Fruit fly (Drosophila melanogaster): ENCODE measurements around the gene CG14323.

Gene CG14323

DNA sequence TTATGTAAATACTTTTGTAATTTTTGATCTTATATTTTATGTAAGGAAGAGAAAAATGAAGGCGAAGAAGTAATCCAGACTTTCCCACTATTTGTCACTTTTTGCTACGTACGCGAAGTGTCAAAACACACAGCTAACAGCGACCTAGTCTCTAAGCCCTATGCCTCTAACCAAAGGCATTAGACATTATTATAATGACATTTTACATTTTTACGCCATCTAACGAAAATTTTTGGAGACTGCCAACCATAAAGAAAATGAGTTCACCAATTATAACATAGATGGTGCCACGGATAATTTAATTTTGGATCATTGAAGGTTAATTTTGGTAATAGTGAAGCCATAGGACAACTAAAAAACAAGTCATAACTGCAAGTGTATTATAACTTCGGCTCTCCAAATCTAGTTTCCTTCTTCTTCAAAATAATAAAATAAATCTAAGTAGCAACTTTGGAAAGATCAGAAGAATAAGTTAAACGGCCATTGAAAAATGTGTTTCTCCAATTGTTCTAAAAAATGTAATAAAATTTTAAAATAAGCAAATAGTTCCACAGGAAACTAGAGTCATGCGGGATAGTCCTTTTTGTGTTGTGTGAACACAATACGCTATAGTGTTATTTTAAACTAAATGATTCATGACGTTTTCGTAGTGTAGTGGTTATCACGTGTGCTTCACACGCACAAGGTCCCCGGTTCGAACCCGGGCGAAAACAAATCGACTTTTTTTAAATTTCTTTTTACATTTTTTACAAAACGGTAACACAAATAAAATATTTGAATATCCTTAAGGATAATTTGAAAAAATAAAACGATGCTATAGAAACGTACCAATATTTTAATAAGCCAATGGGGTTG, 4.6 kb downstream of the CG14323 start (continued):
- TF ChIP-seq ind (GFP tag; optimal IDR thresholded peaks at IDR 0.05) (peak; percentile 22), CG8281 (tag; optimal IDR thresholded peaks at IDR 0.05) (no peak), gem (tag; optimal IDR thresholded peaks at IDR 0.05) (peak; percentile 20), prd (optimal IDR thresholded peaks at IDR 0.05) (no peak), prd (GFP tag; IDR thresholded peaks at IDR 0.05) (peak; percentile 24; the same call in 1 of the 3 replicates), Bgb (GFP tag; IDR thresholded peaks at IDR 0.05; ENCODE audit: partially characterized antibody) (peak; percentile 51), CG2712 (tag; optimal IDR thresholded peaks at IDR 0.05) (peak; percentile 12), nerfin-1 (tag; optimal IDR thresholded peaks at IDR 0.05) (no peak), grau (tag; optimal IDR thresholded peaks at IDR 0.05) (peak; percentile 20), CG13424 (tag; optimal IDR thresholded peaks at IDR 0.05) (no peak), CG34224 (GFP tag; IDR thresholded peaks at IDR 0.05; ENCODE audit: partially characterized antibody) (peak; percentile 54; the same call in 2 of the 3 replicates), CG10959 (GFP tag; IDR thresholded peaks at IDR 0.05) (no peak; the same call in 1 of the 2 replicates), CG31365 (tag; optimal IDR thresholded peaks at IDR 0.05) (peak; percentile 44), CG34422 (GFP tag; IDR thresholded peaks at IDR 0.05) (peak; percentile 24; the same call in 1 of the 3 replicates), CG11398 (GFP tag; optimal IDR thresholded peaks at IDR 0.05) (no peak), CG30403 (GFP tag; optimal IDR thresholded peaks at IDR 0.05) (peak; percentile 39), CG13894 (tag; optimal IDR thresholded peaks at IDR 0.05) (peak; percentile 41), nom (GFP tag; optimal IDR thresholded peaks at IDR 0.05) (no peak), CG10267 (tag; optimal IDR thresholded peaks at IDR 0.05) (peak; percentile 10), CG8290 (GFP tag; optimal IDR thresholded peaks at IDR 0.05) (peak; percentile 35), CG8290 (tag; optimal IDR thresholded peaks at IDR 0.05) (peak in 1 of 2 experiments; percentile 52), pho (GFP tag; optimal IDR thresholded peaks at IDR 0.05) (peak; percentile 12), lilli (GFP tag; optimal IDR thresholded peaks at IDR 0.05) (peak; percentile 40), cad (GFP tag; optimal IDR thresholded peaks at IDR 0.05) (no peak), CG14441 (GFP tag; IDR thresholded peaks at IDR 0.05) (no peak), h (optimal IDR thresholded peaks at IDR 0.05) (no peak), knrl (GFP tag; IDR thresholded peaks at IDR 0.05; ENCODE audit: partially characterized antibody) (peak; percentile 20; the same call in 1 of the 3 replicates), bigmax (GFP tag; optimal IDR thresholded peaks at IDR 0.05) (peak; percentile 70), dpn (GFP tag; optimal IDR thresholded peaks at IDR 0.05) (peak; percentile 23 to 27), B-H2 (GFP tag; optimal IDR thresholded peaks at IDR 0.05) (no peak), esg (GFP tag; conservative IDR thresholded peaks at IDR 0.05) (no peak), Bdp1 (GFP tag; optimal IDR thresholded peaks at IDR 0.05) (peak; percentile 97), CG3281 (GFP tag; optimal IDR thresholded peaks at IDR 0.05) (peak; percentile 36), so (GFP tag; IDR thresholded peaks at IDR 0.05) (peak; percentile 46; the same call in 2 of the 3 replicates), CG2120 (GFP tag; optimal IDR thresholded peaks at IDR 0.05) (no peak), CoRest (tag; optimal IDR thresholded peaks at IDR 0.05) (no peak), ems (GFP tag; optimal IDR thresholded peaks at IDR 0.05) (no peak), HmgZ (tag; optimal IDR thresholded peaks at IDR 0.05) (peak; percentile 46), Myb (GFP tag; optimal IDR thresholded peaks at IDR 0.05) (peak; percentile 3), Adf1 (GFP tag; IDR thresholded peaks at IDR 0.05) (no peak), sens (GFP tag) (peak; percentile 81), Taf1 (GFP tag; IDR thresholded peaks at IDR 0.05) (no peak), CG15696 (tag; optimal IDR thresholded peaks at IDR 0.05) (peak; percentile 20), exex (tag; optimal IDR thresholded peaks at IDR 0.05) (peak; percentile 46), NFAT (GFP tag; IDR thresholded peaks at IDR 0.05) (peak; percentile 49; the same call in 1 of the 2 replicates), zen (tag; optimal IDR thresholded peaks at IDR 0.05) (peak; percentile 43), mam (GFP tag; optimal IDR thresholded peaks at IDR 0.05) (peak; percentile 10), CG7786 (GFP tag; optimal IDR thresholded peaks at IDR 0.05) (no peak), gcm2 (GFP tag; optimal IDR thresholded peaks at IDR 0.05) (no peak), maf-S (GFP tag; optimal IDR thresholded peaks at IDR 0.05) (peak; percentile 1)

Measured in whole organism, embryonic.